Worm (Caenorhabditis elegans) whole organism, L1 larva: Measurements from ENCODE around the gene C40C9.4.
A peak's percentile ranks its signal among the peaks of the same experiment; 100 is the strongest.

Source experiments
- C16A3.4 ChIP-seq: fragments of 150-350 bp; optimal IDR thresholded peaks from 2 replicates; lab custom pipeline; 2014; ENCODE audit warnings: missing biosample characterization, missing genetic modification characterization
- Y116A8C.19 ChIP-seq: sonication (generic microtip); optimal IDR thresholded peaks from 2 replicates; lab custom pipeline; 2016; ENCODE audit warnings: missing compliant biosample characterization, missing genetic modification characterization, borderline replicate concordance
- ceh-63 ChIP-seq: fragments of 200-800 bp; sonication (Bioruptor generic); optimal IDR thresholded peaks from 2 replicates; lab custom pipeline; 2018; ENCODE audit warnings: mild to moderate bottlenecking, missing genetic modification characterization, missing compliant biosample characterization
- ceh-82 ChIP-seq, 3 experiments: fragments of 150-350 bp in 1 of 3; sonication (generic microtip) in 2 of 3; optimal IDR thresholded peaks; 2 replicates each; lab custom pipeline; 2014 to 2017; ENCODE audit warnings: missing biosample characterization in 3 of 3, missing genetic modification characterization in 3 of 3
- ceh-90 ChIP-seq: sonication (generic microtip); optimal IDR thresholded peaks from 2 replicates; lab custom pipeline; 2016; ENCODE audit warnings: missing genetic modification characterization, missing compliant biosample characterization
- dpl-1 ChIP-seq, 3 experiments: fragments of 150-350 bp in 2 of 3; sonication (generic microtip) in 1 of 3; optimal IDR thresholded peaks; 2 replicates each; lab custom pipeline; 2014 to 2017; ENCODE audit warnings: missing biosample characterization in 3 of 3, missing genetic modification characterization in 3 of 3, missing genetic modification reagents in 3 of 3
- egl-13 ChIP-seq: sonication (generic microtip); optimal IDR thresholded peaks from 2 replicates; lab custom pipeline; 2016; ENCODE audit warnings: missing genotype, missing genetic modification reagents, missing genetic modification characterization, missing compliant biosample characterization
- egl-27 ChIP-seq, 2 experiments: fragments of 150-350 bp in 1 of 2; sonication (generic microtip); optimal IDR thresholded peaks; 3 replicates each; lab custom pipeline; 2017 to 2018; ENCODE audit warnings: missing biosample characterization in 2 of 2, missing genetic modification characterization in 2 of 2, missing genetic modification reagents in 2 of 2
- elt-2 ChIP-seq: sonication (generic microtip); optimal IDR thresholded peaks from 2 replicates; lab custom pipeline; 2016; ENCODE audit warnings: missing genetic modification characterization, mild to moderate bottlenecking, inconsistent platforms, missing compliant biosample characterization, missing genetic modification reagents
- elt-3 ChIP-seq, 6 experiments: fragments of 150-350 bp in 1 of 6; sonication (generic microtip); optimal IDR thresholded peaks; 2 replicates each; lab custom pipeline; 2017 to 2018; ENCODE audit warnings: missing biosample characterization in 6 of 6, missing genetic modification characterization in 6 of 6, inconsistent platforms in 1 of 6
- ets-5 ChIP-seq: fragments of 200-800 bp; sonication (Bioruptor generic); IDR thresholded peaks from 2 replicates; pipeline ENCODE4 v1.3.6; 2022; ENCODE audit warnings: missing genetic modification characterization, missing compliant biosample characterization
- fkh-10 ChIP-seq: sonication (generic microtip); optimal IDR thresholded peaks from 2 replicates; lab custom pipeline; 2017; ENCODE audit warnings: missing biosample characterization, missing genetic modification reagents, missing genetic modification characterization
- fkh-8 ChIP-seq: sonication (generic microtip); optimal IDR thresholded peaks from 2 replicates; lab custom pipeline; 2016; ENCODE audit warnings: mild to moderate bottlenecking, missing genetic modification characterization, missing compliant biosample characterization
- fos-1 ChIP-seq: fragments of 150-350 bp; optimal IDR thresholded peaks from 2 replicates; lab custom pipeline; 2014; ENCODE audit warnings: missing biosample characterization, missing genetic modification characterization
- hpl-2 ChIP-seq: fragments of 150-350 bp; optimal IDR thresholded peaks from 2 replicates; lab custom pipeline; 2014; ENCODE audit warnings: missing biosample characterization, missing genetic modification reagents, missing genetic modification characterization
- irx-1 ChIP-seq: sonication (generic microtip); optimal IDR thresholded peaks from 2 replicates; lab custom pipeline; 2016; ENCODE audit warnings: missing genetic modification characterization, missing compliant biosample characterization
- isw-1 ChIP-seq: fragments of 200-800 bp; sonication (Bioruptor generic); IDR thresholded peaks from 2 replicates; pipeline ENCODE4 v1.3.6; 2022; ENCODE audit warnings: missing genetic modification characterization, missing compliant biosample characterization
- jun-1 ChIP-seq: fragments of 150-350 bp; optimal IDR thresholded peaks from 2 replicates; lab custom pipeline; 2014; ENCODE audit warnings: missing biosample characterization, missing genetic modification reagents, missing genetic modification characterization
- lin-35 ChIP-seq, 2 experiments: fragments of 150-350 bp; optimal IDR thresholded peaks; 2 replicates each; lab custom pipeline; 2014; ENCODE audit warnings: missing biosample characterization in 2 of 2, missing genetic modification characterization in 2 of 2, missing genetic modification reagents in 2 of 2
- mab-9 ChIP-seq: fragments of 200-800 bp; sonication (Bioruptor generic); IDR thresholded peaks from 2 replicates; pipeline ENCODE4 v1.3.6; 2022; ENCODE audit warnings: missing genetic modification reagents, missing genetic modification characterization, missing compliant biosample characterization
- mdl-1 ChIP-seq, 2 experiments: fragments of 150-350 bp; optimal IDR thresholded peaks; 2 replicates each; lab custom pipeline; 2014 to 2017; ENCODE audit warnings: missing biosample characterization in 2 of 2, missing genetic modification characterization in 2 of 2, inconsistent platforms in 1 of 2
- mef-2 ChIP-seq: fragments of 150-350 bp; optimal IDR thresholded peaks from 2 replicates; lab custom pipeline; 2014; ENCODE audit warnings: missing biosample characterization, missing genetic modification characterization
- mep-1 ChIP-seq: fragments of 150-350 bp; optimal IDR thresholded peaks from 2 replicates; lab custom pipeline; 2014; ENCODE audit warnings: missing biosample characterization, missing genetic modification characterization
- nhr-19 ChIP-seq: fragments of 200-800 bp; sonication (Bioruptor generic); conservative IDR thresholded peaks from 2 replicates; pipeline ENCODE4 v1.3.6; 2022; ENCODE audit warnings: missing genetic modification characterization, missing compliant biosample characterization
- nhr-20 ChIP-seq: sonication (generic microtip); optimal IDR thresholded peaks from 2 replicates; lab custom pipeline; 2016; ENCODE audit warnings: mild to moderate bottlenecking, missing genetic modification characterization, missing compliant biosample characterization
- nhr-28 ChIP-seq: fragments of 150-350 bp; optimal IDR thresholded peaks from 2 replicates; lab custom pipeline; 2014; ENCODE audit warnings: missing biosample characterization, missing genetic modification characterization
- nhr-47 ChIP-seq: sonication (generic microtip); optimal IDR thresholded peaks from 2 replicates; lab custom pipeline; 2016; ENCODE audit warnings: mild to moderate bottlenecking, missing genetic modification characterization, moderate library complexity, missing compliant biosample characterization
- nhr-71 ChIP-seq: sonication (generic microtip); optimal IDR thresholded peaks from 2 replicates; lab custom pipeline; 2016; ENCODE audit warnings: mild to moderate bottlenecking, missing genetic modification characterization, moderate library complexity, missing compliant biosample characterization
- nhr-76 ChIP-seq: sonication (generic microtip); optimal IDR thresholded peaks from 2 replicates; lab custom pipeline; 2017; ENCODE audit warnings: missing biosample characterization, missing genetic modification characterization
- nhr-77 ChIP-seq: fragments of 150-350 bp; optimal IDR thresholded peaks from 2 replicates; lab custom pipeline; 2014; ENCODE audit warnings: missing biosample characterization, missing genetic modification characterization
- nhr-84 ChIP-seq: sonication (generic microtip); optimal IDR thresholded peaks from 2 replicates; lab custom pipeline; 2017; ENCODE audit warnings: missing biosample characterization, missing genetic modification characterization
- pax-3 ChIP-seq: fragments of 200-800 bp; sonication (Bioruptor generic); optimal IDR thresholded peaks from 2 replicates; lab custom pipeline; 2018; ENCODE audit warnings: mild to moderate bottlenecking, missing genetic modification characterization, moderate library complexity, missing compliant biosample characterization
- pqm-1 ChIP-seq: sonication (generic microtip); optimal IDR thresholded peaks from 3 replicates; lab custom pipeline; 2017; ENCODE audit warnings: missing biosample characterization, missing genetic modification characterization
- rnt-1 ChIP-seq: sonication (generic microtip); optimal IDR thresholded peaks from 2 replicates; lab custom pipeline; 2016; ENCODE audit warnings: mild to moderate bottlenecking, missing genetic modification characterization, moderate library complexity, missing compliant biosample characterization
- snu-23 ChIP-seq: sonication (generic microtip); optimal IDR thresholded peaks from 2 replicates; lab custom pipeline; 2016; ENCODE audit warnings: missing genetic modification characterization, missing compliant biosample characterization
- sptf-1 ChIP-seq: fragments of 150-350 bp; optimal IDR thresholded peaks from 2 replicates; lab custom pipeline; 2014; ENCODE audit warnings: missing biosample characterization, missing genetic modification characterization
- sup-37 ChIP-seq: fragments of 200-800 bp; sonication (Bioruptor generic); optimal IDR thresholded peaks from 2 replicates; lab custom pipeline; 2018; ENCODE audit warnings: mild to moderate bottlenecking, missing genetic modification characterization, missing compliant biosample characterization
- swsn-7 ChIP-seq: sonication (generic microtip); optimal IDR thresholded peaks from 2 replicates; lab custom pipeline; 2016; ENCODE audit warnings: missing genetic modification characterization, missing compliant biosample characterization
- tlp-1 ChIP-seq: fragments of 150-350 bp; optimal IDR thresholded peaks from 2 replicates; lab custom pipeline; 2014; ENCODE audit warnings: missing biosample characterization, missing genetic modification characterization
- unc-30 ChIP-seq: sonication (generic microtip); optimal IDR thresholded peaks from 2 replicates; lab custom pipeline; 2017; ENCODE audit warnings: missing biosample characterization, missing genetic modification characterization
- unc-86 ChIP-seq: sonication (generic microtip); optimal IDR thresholded peaks from 2 replicates; lab custom pipeline; 2016; ENCODE audit warnings: missing genetic modification characterization, missing compliant biosample characterization
- unc-98 ChIP-seq: fragments of 200-800 bp; sonication (Bioruptor generic); IDR thresholded peaks from 2 replicates; pipeline ENCODE4 v1.3.6; 2022; ENCODE audit warnings: missing genetic modification characterization, missing compliant biosample characterization
- vab-15 ChIP-seq: sonication (generic microtip); optimal IDR thresholded peaks from 2 replicates; lab custom pipeline; 2017; ENCODE audit warnings: missing genotype, mild to moderate bottlenecking, missing genetic modification characterization, missing compliant biosample characterization
- xbp-1 ChIP-seq: sonication (generic microtip); optimal IDR thresholded peaks from 2 replicates; lab custom pipeline; 2016; ENCODE audit warnings: missing genetic modification characterization, missing compliant biosample characterization
- zag-1 ChIP-seq: fragments of 150-350 bp; optimal IDR thresholded peaks from 2 replicates; lab custom pipeline; 2014; ENCODE audit warnings: missing biosample characterization, missing genetic modification characterization
- ztf-4 ChIP-seq: fragments of 150-350 bp; optimal IDR thresholded peaks from 2 replicates; lab custom pipeline; 2014; ENCODE audit warnings: missing biosample characterization, missing genetic modification characterization

C40C9.4 gene

DNA sequence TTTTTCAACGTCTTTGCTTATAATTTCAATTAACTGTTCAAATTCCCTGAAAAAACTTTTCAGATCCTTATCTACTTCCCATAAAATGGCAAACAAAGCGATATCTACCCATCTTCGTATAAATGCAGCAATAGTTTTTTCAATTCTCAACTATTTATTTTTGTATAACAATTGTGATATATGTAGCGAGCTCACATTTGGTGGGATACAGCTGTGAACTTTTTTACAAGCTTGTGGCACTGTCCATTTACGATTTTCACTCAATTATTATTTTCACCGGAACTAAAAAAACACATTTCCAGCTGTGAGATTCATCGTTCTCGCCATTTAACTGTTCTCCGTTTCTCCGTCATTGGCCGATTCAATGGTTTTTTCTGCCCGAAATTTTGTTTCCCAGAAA, at the start of gene C40C9.4:
TSS of gene C40C9.4 (plus strand) at position 301 of the 400 bp plus-strand sequence.
- TF ChIP-seq fkh-10 (GFP tag; lab: Kevin White, UChicago) (no peak), egl-27 (tag; optimal IDR thresholded peaks at IDR 0.05; lab: Kevin White, UChicago) (no peak), dpl-1 (GFP tag; optimal IDR thresholded peaks at IDR 0.05; lab: Kevin White, UChicago) (no peak), isw-1 (GFP tag; lab: Robert Waterston, UW) (no peak), ets-5 (GFP tag; lab: Robert Waterston, UW) (no peak), egl-13 (tag; lab: Kevin White, UChicago) (no peak), unc-30 (no peak), pqm-1 (no peak), swsn-7 (tag; lab: Kevin White, UChicago) (no peak), lin-35 (GFP tag; optimal IDR thresholded peaks at IDR 0.05; lab: Kevin White, UChicago) (no peak), unc-86 (tag; lab: Kevin White, UChicago) (no peak), fkh-8 (tag; lab: Kevin White, UChicago) (no peak), nhr-47 (tag; lab: Kevin White, UChicago) (no peak), nhr-84 (tag; lab: Kevin White, UChicago) (no peak)
- TF ChIP-seq, all 84 proteins: peak for 0

ce11 chrX:13603826-13604225, 47.1 kb upstream of the C40C9.4 start, which contains the start of gene F54B11.8:
Gene F54B11.8 (minus strand): TSS chrX:13603926.
- no peak for TF ChIP-seq nhr-19
- no peak for TF ChIP-seq mab-9 (GFP tag; lab: Robert Waterston, UW)
- TF ChIP-seq nhr-76 (tag; lab: Kevin White, UChicago), result no peak
- no peak for TF ChIP-seq vab-15 (tag; lab: Kevin White, UChicago)
- TF ChIP-seq fos-1 (tag; lab: Kevin White, UChicago), result no peak
- no peak for TF ChIP-seq irx-1 (tag; lab: Kevin White, UChicago)
- no peak for TF ChIP-seq nhr-20 (tag; lab: Kevin White, UChicago)
- no peak for TF ChIP-seq fkh-10 (GFP tag; lab: Kevin White, UChicago)
- no peak for TF ChIP-seq hpl-2 (GFP tag; lab: Kevin White, UChicago)
- no peak for TF ChIP-seq mep-1 (tag; lab: Kevin White, UChicago)
- TF ChIP-seq nhr-28 (tag; lab: Kevin White, UChicago), result no peak

DNA sequence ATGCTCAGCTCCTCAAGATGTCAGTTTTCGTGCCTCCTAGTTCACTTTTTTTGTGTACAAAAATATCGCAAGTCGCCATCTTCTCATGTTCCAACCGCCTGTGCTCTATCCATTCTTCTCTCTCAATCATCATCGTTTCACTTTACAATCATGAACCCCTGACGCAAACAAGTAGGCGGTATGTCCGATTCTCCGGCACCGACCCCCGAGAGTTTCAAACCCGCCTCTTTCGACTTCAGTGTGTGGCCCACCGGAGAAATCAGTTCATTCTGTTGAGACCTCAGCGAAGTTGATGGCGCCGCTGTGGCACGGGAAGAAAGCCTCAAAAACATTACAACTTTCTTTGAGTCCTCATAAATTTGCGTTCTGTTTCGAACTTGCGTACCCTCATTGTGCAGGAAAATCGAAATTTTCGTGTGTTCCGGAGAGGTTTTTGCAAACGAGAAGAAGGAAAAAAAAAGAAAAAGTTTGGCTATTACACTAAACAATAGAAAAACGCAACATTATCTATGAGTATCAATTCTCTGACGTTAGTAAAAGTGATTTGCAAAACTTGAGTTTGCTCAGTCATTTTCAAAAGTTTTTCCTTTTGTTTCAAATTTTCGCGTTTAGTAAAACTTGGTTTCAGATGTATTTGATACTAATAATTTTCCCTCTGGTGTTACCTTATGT, 45.8 kb upstream of the C40C9.4 start, which contains the start of gene F54B11.9:
TSS of gene F54B11.9 (plus strand) at position 622 of the 672 bp plus-strand sequence.
- TF ChIP-seq nhr-19 (peak; percentile 57), tlp-1 (tag; lab: Kevin White, UChicago) (no peak), dpl-1 (GFP tag; optimal IDR thresholded peaks at IDR 0.05; lab: Kevin White, UChicago) (no peak), unc-98 (GFP tag; lab: Robert Waterston, UW) (0 out of 2 replicates have a peak, but pooled peaks have one; percentile 35), fkh-10 (GFP tag; lab: Kevin White, UChicago) (no peak), zag-1 (no peak), vab-15 (tag; lab: Kevin White, UChicago) (no peak), egl-27 (tag; optimal IDR thresholded peaks at IDR 0.05; lab: Kevin White, UChicago) (no peak), mdl-1 (tag; optimal IDR thresholded peaks at IDR 0.05; lab: Kevin White, UChicago) (peak in 1 of 2 experiments; percentile 8), xbp-1 (tag; lab: Kevin White, UChicago) (no peak), jun-1 (no peak), rnt-1 (peak; percentile 82), ztf-4 (no peak), elt-3 (tag; optimal IDR thresholded peaks at IDR 0.05; lab: Kevin White, UChicago) (no peak), nhr-71 (peak; percentile 59), nhr-77 (no peak), mab-9 (GFP tag; lab: Robert Waterston, UW) (no peak), lin-35 (GFP tag; optimal IDR thresholded peaks at IDR 0.05; lab: Kevin White, UChicago) (no peak), nhr-20 (tag; lab: Kevin White, UChicago) (peak; percentile 18), C16A3.4 (peak; percentile 26), ceh-82 (tag; optimal IDR thresholded peaks at IDR 0.05; lab: Kevin White, UChicago) (no peak), Y116A8C.19 (no peak), swsn-7 (tag; lab: Kevin White, UChicago) (no peak), pax-3 (tag; lab: Kevin White, UChicago) (no peak), ceh-63 (GFP tag; lab: Kevin White, UChicago) (no peak), snu-23 (GFP tag; lab: Kevin White, UChicago) (peak; percentile 35), mef-2 (tag; lab: Kevin White, UChicago) (no peak), isw-1 (GFP tag; lab: Robert Waterston, UW) (no peak), sptf-1 (tag; lab: Kevin White, UChicago) (no peak), sup-37 (no peak), ceh-90 (tag; lab: Kevin White, UChicago) (no peak), ets-5 (GFP tag; lab: Robert Waterston, UW) (no peak), elt-2 (tag; lab: Kevin White, UChicago) (no peak), nhr-47 (tag; lab: Kevin White, UChicago) (peak; percentile 13)
